Worm (Caenorhabditis elegans) whole organism, L4 larva: Measurements from ENCODE around the gene iffb-1.
A peak's percentile ranks its signal among the peaks of the same experiment; 100 is the strongest.

Experiments
- egl-27 ChIP-seq: sonication (generic microtip); optimal IDR thresholded peaks from 3 replicates; lab custom pipeline; 2017; ENCODE audit warnings: missing biosample characterization, missing genetic modification reagents, missing genetic modification characterization
- fkh-10 ChIP-seq: fragments of 150-350 bp; optimal IDR thresholded peaks from 2 replicates; lab custom pipeline; 2014; ENCODE audit warnings: missing biosample characterization, missing genetic modification reagents, missing genetic modification characterization
- lin-29 ChIP-seq: fragments of 200-800 bp; sonication (Bioruptor generic); IDR thresholded peaks from 2 replicates; pipeline ENCODE4 v1.3.6; 2022; ENCODE audit warnings: missing genetic modification reagents, missing genetic modification characterization, missing compliant biosample characterization
- mxl-3 ChIP-seq: fragments of 200-800 bp; sonication (Bioruptor generic); optimal IDR thresholded peaks from 2 replicates; lab custom pipeline; 2018; ENCODE audit warnings: mild to moderate bottlenecking, missing genetic modification characterization, missing compliant biosample characterization
- nhr-10 ChIP-seq: fragments of 150-350 bp; optimal IDR thresholded peaks from 2 replicates; lab custom pipeline; 2014; ENCODE audit warnings: missing biosample characterization, missing genetic modification characterization
- nhr-28 ChIP-seq: fragments of 150-350 bp; optimal IDR thresholded peaks from 2 replicates; lab custom pipeline; 2014; ENCODE audit warnings: missing biosample characterization, missing genetic modification characterization
- pha-4 ChIP-seq, 2 experiments: fragments of 150-350 bp in 1 of 2; fragments of 200-800 bp in 1 of 2; sonication (Bioruptor generic) in 1 of 2; IDR thresholded peaks in 1 of 2; optimal IDR thresholded peaks in 1 of 2; 2 replicates each; pipeline versions ENCODE4 v1.3.6 to Lab custom; 2014 to 2022; ENCODE audit warnings: missing genetic modification characterization in 2 of 2, missing genetic modification reagents in 2 of 2, missing biosample characterization in 1 of 2, missing compliant biosample characterization in 1 of 2

DNA sequence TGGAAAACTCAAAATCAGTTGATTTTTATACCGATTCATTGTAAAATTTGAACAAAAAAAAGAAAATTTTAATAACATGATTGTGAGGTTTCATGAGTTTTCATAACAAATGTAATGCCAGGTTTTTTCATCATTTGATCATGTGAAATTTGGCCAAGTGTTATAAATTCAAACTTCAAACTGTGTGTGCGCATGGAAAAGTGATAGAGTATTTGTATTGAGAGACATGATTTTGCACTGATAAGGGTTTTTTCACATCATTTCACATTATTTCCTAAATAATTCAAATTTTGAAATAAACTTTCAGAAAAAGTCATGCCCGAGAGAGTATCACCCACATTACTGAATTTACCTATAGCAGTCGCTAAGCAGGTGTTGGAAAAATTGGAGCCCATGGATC, 23.1 kb upstream of the iffb-1 start, which contains the start of gene fbxa-219:
- no peak for TF ChIP-seq nhr-10 (tag; lab: Kevin White, UChicago)
- TF ChIP-seq egl-27 (tag; lab: Kevin White, UChicago): no peak
- no peak for TF ChIP-seq fkh-10 (GFP tag; lab: Kevin White, UChicago)
- TF ChIP-seq mxl-3 (GFP tag; lab: Kevin White, UChicago): no peak
- TF ChIP-seq pha-4 (GFP tag; IDR thresholded peaks at IDR 0.05; lab: Robert Waterston, UW): no peak
- TF ChIP-seq pha-4 (tag; optimal IDR thresholded peaks at IDR 0.05; lab: Kevin White, UChicago): no peak
- TF ChIP-seq lin-29 (GFP tag; lab: Robert Waterston, UW): no peak
- TF ChIP-seq nhr-28 (tag; lab: Kevin White, UChicago): peak; percentile 35
